Worm (Caenorhabditis elegans) whole organism, L3 larva: ENCODE measurements around the gene R53.5.

Experiments
- R02D3.7 ChIP-seq: fragments of 150-350 bp; optimal IDR thresholded peaks from 2 replicates; lab custom pipeline; 2014; ENCODE audit warnings: missing biosample characterization, missing genetic modification characterization
- ZK546.5 ChIP-seq: sonication (generic microtip); optimal IDR thresholded peaks from 2 replicates; lab custom pipeline; 2017; ENCODE audit warnings: missing biosample characterization, missing genetic modification characterization
- aly-2 ChIP-seq: fragments of 150-350 bp; optimal IDR thresholded peaks from 2 replicates; lab custom pipeline; 2014; ENCODE audit warnings: missing biosample characterization, missing genetic modification characterization
- ama-1 ChIP-seq: fragments of 150-350 bp; optimal IDR thresholded peaks from 2 replicates; lab custom pipeline; 2018
- ceh-16 ChIP-seq: sonication (generic microtip); optimal IDR thresholded peaks from 2 replicates; lab custom pipeline; 2017; ENCODE audit warnings: missing biosample characterization, missing genetic modification characterization
- ceh-28 ChIP-seq: fragments of 150-350 bp; optimal IDR thresholded peaks from 2 replicates; lab custom pipeline; 2014; ENCODE audit warnings: missing biosample characterization, missing genetic modification reagents, missing genetic modification characterization
- ceh-82 ChIP-seq: fragments of 150-350 bp; optimal IDR thresholded peaks from 2 replicates; lab custom pipeline; 2014; ENCODE audit warnings: missing biosample characterization, missing genetic modification characterization
- ceh-9 ChIP-seq: sonication (generic microtip); optimal IDR thresholded peaks from 2 replicates; lab custom pipeline; 2018; ENCODE audit warnings: missing biosample characterization, missing genetic modification characterization
- elt-1 ChIP-seq: fragments of 150-350 bp; optimal IDR thresholded peaks from 2 replicates; lab custom pipeline; 2014; ENCODE audit warnings: missing biosample characterization, missing genetic modification characterization
- elt-2 ChIP-seq: sonication (generic microtip); optimal IDR thresholded peaks from 2 replicates; lab custom pipeline; 2016; ENCODE audit warnings: missing genetic modification reagents, mild to moderate bottlenecking, missing genetic modification characterization, missing compliant biosample characterization
- elt-3 ChIP-seq, 3 experiments: fragments of 150-350 bp in 1 of 3; sonication (generic microtip) in 2 of 3; optimal IDR thresholded peaks; 2 replicates in 2 of 3; 4 replicates in 1 of 3; lab custom pipeline; 2014 to 2017; ENCODE audit warnings: missing biosample characterization in 3 of 3, missing genetic modification characterization in 3 of 3
- fkh-10 ChIP-seq: sonication (generic microtip); optimal IDR thresholded peaks from 2 replicates; lab custom pipeline; 2017; ENCODE audit warnings: missing biosample characterization, missing genetic modification reagents, missing genetic modification characterization
- fkh-2 ChIP-seq: fragments of 150-350 bp; optimal IDR thresholded peaks from 2 replicates; lab custom pipeline; 2014; ENCODE audit warnings: missing biosample characterization, missing genetic modification reagents, missing genetic modification characterization
- fos-1 ChIP-seq: fragments of 150-350 bp; optimal IDR thresholded peaks from 2 replicates; lab custom pipeline; 2014; ENCODE audit warnings: missing biosample characterization, missing genetic modification characterization
- hmg-11 ChIP-seq: sonication (generic microtip); optimal IDR thresholded peaks from 2 replicates; lab custom pipeline; 2016; ENCODE audit warnings: missing genetic modification characterization, missing compliant biosample characterization
- jun-1 ChIP-seq: fragments of 150-350 bp; optimal IDR thresholded peaks from 2 replicates; lab custom pipeline; 2014; ENCODE audit warnings: missing biosample characterization, missing genetic modification reagents, missing genetic modification characterization
- lin-15B ChIP-seq: fragments of 150-350 bp; optimal IDR thresholded peaks from 2 replicates; lab custom pipeline; 2014; ENCODE audit warnings: missing biosample characterization, missing genetic modification characterization
- lin-39 ChIP-seq: fragments of 150-350 bp; optimal IDR thresholded peaks from 2 replicates; lab custom pipeline; 2018; ENCODE audit warnings: missing biosample characterization, missing genetic modification reagents, missing genetic modification characterization
- mml-1 ChIP-seq: fragments of 150-350 bp; sonication (generic microtip); optimal IDR thresholded peaks from 3 replicates; lab custom pipeline; 2014; ENCODE audit warnings: missing biosample characterization, missing genetic modification characterization
- nfya-1 ChIP-seq: sonication (generic microtip); optimal IDR thresholded peaks from 2 replicates; lab custom pipeline; 2017; ENCODE audit warnings: missing genetic modification characterization, mild to moderate bottlenecking, missing compliant biosample characterization, antibody characterized with exemption, moderate library complexity; ENCODE audit not compliant: insufficient read depth
- nhr-11 ChIP-seq: fragments of 150-350 bp; optimal IDR thresholded peaks from 2 replicates; lab custom pipeline; 2014; ENCODE audit warnings: missing biosample characterization, missing genetic modification characterization
- nhr-23 ChIP-seq: fragments of 150-350 bp; optimal IDR thresholded peaks from 2 replicates; lab custom pipeline; 2014; ENCODE audit warnings: missing biosample characterization, missing genetic modification reagents, missing genetic modification characterization
- nhr-25 ChIP-seq: sonication (generic microtip); optimal IDR thresholded peaks from 2 replicates; lab custom pipeline; 2017; ENCODE audit warnings: missing biosample characterization, missing genetic modification characterization
- nhr-28 ChIP-seq: fragments of 150-350 bp; optimal IDR thresholded peaks from 2 replicates; lab custom pipeline; 2014; ENCODE audit warnings: missing biosample characterization, missing genetic modification characterization
- nhr-43 ChIP-seq: sonication (generic microtip); optimal IDR thresholded peaks from 2 replicates; lab custom pipeline; 2016; ENCODE audit warnings: mild to moderate bottlenecking, missing genetic modification characterization, missing compliant biosample characterization; ENCODE audit not compliant: poor library complexity, severe bottlenecking
- nhr-67 ChIP-seq: fragments of 150-350 bp; optimal IDR thresholded peaks from 2 replicates; lab custom pipeline; 2014; ENCODE audit warnings: missing biosample characterization, missing genetic modification characterization
- pha-4 ChIP-seq: fragments of 150-350 bp; optimal IDR thresholded peaks from 2 replicates; lab custom pipeline; 2014; ENCODE audit warnings: missing biosample characterization, missing genetic modification reagents, missing genetic modification characterization
- pqm-1 ChIP-seq: fragments of 150-350 bp; optimal IDR thresholded peaks from 2 replicates; lab custom pipeline; 2017; ENCODE audit warnings: missing biosample characterization, missing genetic modification characterization, inconsistent platforms
- snpc-4 ChIP-seq: fragments of 150-350 bp; optimal IDR thresholded peaks from 2 replicates; lab custom pipeline; 2014; ENCODE audit warnings: missing biosample characterization, missing genetic modification characterization
- unc-39 ChIP-seq: sonication (generic microtip); optimal IDR thresholded peaks from 4 replicates; lab custom pipeline; 2017; ENCODE audit warnings: missing biosample characterization, missing genetic modification characterization
- unc-62 ChIP-seq: fragments of 150-350 bp; sonication (generic microtip); optimal IDR thresholded peaks from 4 replicates; lab custom pipeline; 2014; ENCODE audit warnings: missing biosample characterization, missing genetic modification reagents, missing genetic modification characterization
- ztf-4 ChIP-seq: fragments of 150-350 bp; optimal IDR thresholded peaks from 2 replicates; lab custom pipeline; 2014; ENCODE audit warnings: missing biosample characterization, missing genetic modification characterization

R53.5 gene

DNA sequence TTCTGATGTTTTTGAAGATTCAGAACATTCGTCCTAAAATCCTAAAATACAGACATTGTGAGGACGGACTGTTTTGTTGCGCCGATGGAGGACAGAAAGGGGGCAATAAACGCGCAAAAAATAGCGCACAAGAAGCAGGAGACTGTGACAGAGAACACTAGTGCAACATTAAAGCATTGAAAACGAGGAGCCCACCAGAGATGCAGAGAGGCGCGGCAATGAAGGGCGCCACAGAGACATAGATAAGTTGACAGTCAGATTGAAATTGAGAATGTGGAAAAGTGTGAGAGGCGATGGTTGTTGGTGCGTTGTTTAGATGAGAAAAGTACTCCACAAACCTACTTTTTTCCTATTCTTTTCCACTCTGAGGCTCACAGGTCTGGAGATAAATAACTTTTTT lies 4.7 kb upstream of the R53.5 start, which contains the start of gene aakg-5 (continued):
- TF ChIP-seq jun-1 (tag; lab: Kevin White, UChicago): peak; percentile 84
- TF ChIP-seq, all 47 proteins: peak for 22

DNA sequence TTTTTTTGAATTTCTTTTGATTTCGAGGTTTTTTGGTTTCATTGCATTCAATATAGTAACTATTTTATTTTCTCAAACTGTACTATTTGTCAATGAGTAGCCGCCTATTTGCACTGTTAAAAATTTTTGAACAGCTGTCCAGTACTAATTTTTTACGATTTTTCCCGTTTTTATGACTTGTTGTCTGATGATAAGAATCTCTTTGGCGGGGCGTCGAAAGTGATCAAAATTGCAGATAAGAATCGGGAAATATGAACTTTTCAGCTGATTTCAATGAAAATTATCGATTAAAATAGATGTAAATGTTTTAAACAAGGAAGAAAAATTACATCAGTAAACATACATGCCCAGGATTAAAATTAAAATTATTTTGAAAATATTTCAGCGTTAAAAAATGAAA lies 3.9 kb upstream of the R53.5 start:
- TF ChIP-seq ZK546.5: no peak
- no peak for TF ChIP-seq unc-62
- TF ChIP-seq fkh-10: no peak
- TF ChIP-seq elt-3 (tag; optimal IDR thresholded peaks at IDR 0.05; lab: Kevin White, UChicago): no peak
- TF ChIP-seq ceh-82 (tag; lab: Kevin White, UChicago): no peak
- peak; percentile 82 for TF ChIP-seq pqm-1 (tag; lab: Kevin White, UChicago)
- peak; percentile 43 for TF ChIP-seq pha-4 (tag; lab: Kevin White, UChicago)
- no peak for TF ChIP-seq nhr-23 (tag; lab: Kevin White, UChicago)
- TF ChIP-seq lin-15B (tag; lab: Kevin White, UChicago): no peak
- TF ChIP-seq nfya-1 (tag; lab: Kevin White, UChicago): no peak
- no peak for TF ChIP-seq nhr-25 (tag; lab: Kevin White, UChicago)
- TF ChIP-seq jun-1 (tag; lab: Kevin White, UChicago): no peak
- TF ChIP-seq elt-2 (tag; lab: Kevin White, UChicago): peak; percentile 89
- no peak for TF ChIP-seq aly-2 (tag; lab: Kevin White, UChicago)
- no peak for TF ChIP-seq fos-1
- TF ChIP-seq ztf-4 (tag; lab: Kevin White, UChicago): no peak
- TF ChIP-seq nhr-67 (tag; lab: Kevin White, UChicago): no peak
- no peak for TF ChIP-seq ceh-16 (tag; lab: Kevin White, UChicago)
- no peak for TF ChIP-seq ceh-9 (tag; lab: Kevin White, UChicago)
- TF ChIP-seq elt-1 (tag; lab: Kevin White, UChicago): peak; percentile 80
- TF ChIP-seq ceh-28 (tag; lab: Kevin White, UChicago): peak; percentile 48
- no peak for TF ChIP-seq fkh-2
- TF ChIP-seq ama-1 (lab: Kevin White, UChicago): no peak
- TF ChIP-seq lin-39 (tag; lab: Kevin White, UChicago): no peak
- TF ChIP-seq nhr-28: no peak
- TF ChIP-seq nhr-43 (tag; lab: Kevin White, UChicago): no peak
- no peak for TF ChIP-seq nhr-11 (tag; lab: Kevin White, UChicago)

DNA sequence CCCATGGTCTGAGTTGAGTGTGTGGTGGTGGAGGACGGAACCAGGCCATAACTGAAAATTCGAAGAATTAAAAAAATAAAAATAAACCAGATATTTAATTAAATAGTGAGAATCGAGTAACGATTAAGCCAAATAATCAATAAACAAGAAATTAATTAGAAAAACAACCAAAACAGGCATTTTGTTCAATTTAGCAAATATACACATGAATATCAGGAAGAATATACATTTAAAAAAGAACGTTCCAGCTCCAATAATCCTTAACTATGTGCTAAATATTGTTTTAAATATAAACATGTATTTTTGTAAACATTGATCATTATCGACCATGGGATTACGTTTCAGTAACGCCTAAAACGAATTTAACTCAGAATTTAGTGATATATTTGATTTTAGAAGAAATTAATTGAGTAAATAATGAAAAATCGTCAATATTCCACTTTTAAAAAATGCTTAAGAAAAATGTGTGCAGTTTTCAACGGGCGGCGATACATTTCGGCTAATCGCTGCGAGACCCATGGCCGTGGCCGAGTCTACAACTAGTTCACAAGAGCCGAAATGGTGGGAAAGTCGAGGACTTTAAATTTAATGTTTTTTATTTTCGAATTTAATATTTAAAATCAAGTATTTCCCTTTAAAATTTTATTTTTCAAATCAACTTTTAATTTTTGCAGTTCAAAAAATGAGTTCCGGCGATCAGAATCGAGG lies 2.1 kb downstream of the R53.5 start, which contains the start of the genes R53.4 and psf-1:
R53.4 (minus strand) TSS at position 51 of the 708 bp plus-strand sequence.
psf-1 (plus strand) TSS at position 675 of the 708 bp plus-strand sequence.
- peak; percentile 49 for TF ChIP-seq pqm-1 (tag; lab: Kevin White, UChicago)
- TF ChIP-seq elt-2 (tag; lab: Kevin White, UChicago): peak; percentile 30
- no peak for TF ChIP-seq mml-1 (tag; lab: Kevin White, UChicago)
- TF ChIP-seq snpc-4 (tag; lab: Kevin White, UChicago): peak; percentile 7
- peak; percentile 49 for TF ChIP-seq nhr-25 (tag; lab: Kevin White, UChicago)
- peak; percentile 86 for TF ChIP-seq nfya-1 (tag; lab: Kevin White, UChicago)
- TF ChIP-seq R02D3.7: peak; percentile 2
- TF ChIP-seq fkh-2: no peak
- no peak for TF ChIP-seq ZK546.5
- no peak for TF ChIP-seq ceh-28 (tag; lab: Kevin White, UChicago)
- peak; percentile 56 for TF ChIP-seq nhr-43 (tag; lab: Kevin White, UChicago)
- TF ChIP-seq nhr-67 (tag; lab: Kevin White, UChicago): no peak
- peak; percentile 57 for TF ChIP-seq hmg-11
- TF ChIP-seq unc-39: no peak
- peak; percentile 26 for TF ChIP-seq jun-1 (tag; lab: Kevin White, UChicago)
- TF ChIP-seq nhr-23 (tag; lab: Kevin White, UChicago): peak; percentile 84
- TF ChIP-seq pha-4 (tag; lab: Kevin White, UChicago): peak; percentile 85
- TF ChIP-seq lin-39 (tag; lab: Kevin White, UChicago): peak; percentile 56
- peak; percentile 90 for TF ChIP-seq lin-15B (tag; lab: Kevin White, UChicago)

DNA sequence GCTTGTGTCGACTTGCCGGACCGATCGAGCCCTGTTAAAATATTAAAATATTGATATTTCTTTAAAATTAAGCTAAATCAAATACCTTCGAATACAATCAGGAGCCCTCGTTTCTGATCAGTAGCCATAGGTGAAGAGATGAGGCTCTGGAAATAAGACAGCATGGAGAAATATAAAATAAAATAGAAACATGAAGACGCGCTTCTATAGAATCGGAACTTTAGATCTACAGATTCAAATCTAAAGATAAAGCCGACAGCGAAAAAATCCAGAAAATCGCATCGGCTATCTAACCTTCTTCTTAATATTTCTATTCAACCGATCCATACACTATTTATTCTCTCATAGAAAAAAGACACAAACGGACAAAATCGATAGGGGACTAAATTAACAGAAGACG lies 3.3 kb downstream of the R53.5 start, which contains the start of gene dtmk-1:
dtmk-1 (minus strand) TSS at position 146 of the 400 bp plus-strand sequence.
- TF ChIP-seq nhr-23 (tag; lab: Kevin White, UChicago) (peak; percentile 25), elt-1 (tag; lab: Kevin White, UChicago) (peak; percentile 62), fos-1 (no peak)
